Worm (Caenorhabditis elegans): Measurements from ENCODE around the gene srxa-19.

DNA sequence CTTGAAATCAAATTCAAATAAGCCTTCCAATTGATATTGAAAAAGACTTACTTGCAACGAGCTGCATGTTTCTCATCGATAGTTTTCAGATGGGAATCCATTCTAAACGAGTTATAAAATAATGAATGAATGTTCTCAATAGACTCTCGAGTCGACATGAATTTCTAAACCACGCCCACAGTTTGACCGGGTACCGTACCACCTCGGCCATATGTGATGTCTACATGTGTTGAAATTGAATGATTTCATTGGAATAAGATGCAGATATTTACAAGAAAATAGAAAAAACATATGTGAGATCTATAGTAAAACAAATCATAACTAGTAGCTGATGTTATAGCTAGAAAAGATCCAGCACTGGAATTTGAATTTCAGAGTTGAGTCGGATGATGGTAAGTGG lies 32.1 kb downstream of the srxa-19 start, which contains the start of gene R04B5.7:
- TF ChIP-seq fos-1 (tag; optimal IDR thresholded peaks at IDR 0.05) (no peak), pqm-1 (tag; optimal IDR thresholded peaks at IDR 0.05) (no peak), aly-2 (tag; optimal IDR thresholded peaks at IDR 0.05) (no peak), nhr-25 (tag; optimal IDR thresholded peaks at IDR 0.05) (no peak), nhr-23 (tag; optimal IDR thresholded peaks at IDR 0.05) (no peak), nhr-12 (tag; optimal IDR thresholded peaks at IDR 0.05) (no peak), ZK546.5 (tag; optimal IDR thresholded peaks at IDR 0.05) (no peak)

All from whole organism, L3 larva.